Worm (Caenorhabditis elegans) whole organism, young adult: ENCODE measurements around the gene C36C5.14.
A peak's percentile ranks its signal among the peaks of the same experiment; 100 is the strongest.

Experiments
- B0019.2 ChIP-seq: fragments of 200-800 bp; sonication (Bioruptor generic); conservative IDR thresholded peaks from 2 replicates; pipeline ENCODE4 v1.3.6; 2022; ENCODE audit warnings: missing genetic modification reagents, missing genetic modification characterization, missing compliant biosample characterization
- B0035.1 ChIP-seq: sonication (generic microtip); optimal IDR thresholded peaks from 2 replicates; lab custom pipeline; 2016; ENCODE audit warnings: missing genetic modification characterization, mild to moderate bottlenecking, missing compliant biosample characterization, missing genotype, missing genetic modification reagents
- D2030.7 ChIP-seq: fragments of 200-800 bp; sonication (Bioruptor generic); IDR thresholded peaks from 2 replicates; pipeline ENCODE4 v1.3.6; 2022; ENCODE audit warnings: missing genetic modification reagents, missing genetic modification characterization, missing compliant biosample characterization
- T07F8.4 ChIP-seq: sonication (generic microtip); optimal IDR thresholded peaks from 2 replicates; lab custom pipeline; 2016; ENCODE audit warnings: mild to moderate bottlenecking, missing genetic modification characterization, moderate library complexity, missing compliant biosample characterization
- T26A5.8 ChIP-seq: sonication (generic microtip); optimal IDR thresholded peaks from 2 replicates; lab custom pipeline; 2016; ENCODE audit warnings: missing genetic modification characterization, missing compliant biosample characterization
- Y95B8A.8 ChIP-seq: fragments of 200-800 bp; sonication (Bioruptor generic); IDR thresholded peaks from 2 replicates; pipeline ENCODE4 v1.3.6; 2022; ENCODE audit warnings: missing genetic modification reagents, missing genetic modification characterization, missing compliant biosample characterization
- ZK185.1 ChIP-seq: sonication (generic microtip); optimal IDR thresholded peaks from 2 replicates; lab custom pipeline; 2016; ENCODE audit warnings: mild to moderate bottlenecking, missing genetic modification characterization, missing compliant biosample characterization; ENCODE audit not compliant: poor library complexity, severe bottlenecking
- aptf-2 ChIP-seq: fragments of 200-800 bp; sonication (Bioruptor generic); conservative IDR thresholded peaks from 2 replicates; pipeline ENCODE4 v1.3.6; 2022; ENCODE audit warnings: missing genetic modification reagents, missing genetic modification characterization, missing compliant biosample characterization
- aptf-3 ChIP-seq: fragments of 200-800 bp; sonication (Bioruptor generic); IDR thresholded peaks from 2 replicates; pipeline ENCODE4 v1.3.6; 2022; ENCODE audit warnings: missing genetic modification characterization, missing compliant biosample characterization
- atf-7 ChIP-seq: sonication (generic microtip); optimal IDR thresholded peaks from 2 replicates; lab custom pipeline; 2017; ENCODE audit warnings: mild to moderate bottlenecking, missing genetic modification characterization, missing compliant biosample characterization
- attf-5 ChIP-seq: fragments of 200-800 bp; sonication (Bioruptor generic); optimal IDR thresholded peaks from 2 replicates; lab custom pipeline; 2018; ENCODE audit warnings: mild to moderate bottlenecking, missing genetic modification characterization, missing compliant biosample characterization
- bed-2 ChIP-seq: fragments of 200-800 bp; sonication (Bioruptor generic); IDR thresholded peaks from 2 replicates; pipeline ENCODE4 v1.3.6; 2022; ENCODE audit warnings: missing genetic modification reagents, missing genetic modification characterization, missing compliant biosample characterization
- cebp-1 ChIP-seq, 2 experiments: fragments of 200-800 bp in 1 of 2; sonication (Bioruptor generic) in 1 of 2; sonication (generic microtip) in 1 of 2; IDR thresholded peaks in 1 of 2; optimal IDR thresholded peaks in 1 of 2; 2 replicates each; pipeline versions ENCODE4 v1.3.6 to Lab custom; 2017 to 2022; ENCODE audit warnings: missing compliant biosample characterization in 2 of 2, missing genetic modification characterization in 2 of 2, mild to moderate bottlenecking in 1 of 2, missing genetic modification reagents in 1 of 2, moderate library complexity in 1 of 2
- ceh-100 ChIP-seq: fragments of 200-800 bp; sonication (Bioruptor generic); IDR thresholded peaks from 2 replicates; pipeline ENCODE4 v1.3.6; 2022; ENCODE audit warnings: missing genetic modification reagents, missing genetic modification characterization, missing compliant biosample characterization
- ceh-91 ChIP-seq: fragments of 200-800 bp; sonication (Bioruptor generic); IDR thresholded peaks from 2 replicates; pipeline ENCODE4 v1.3.6; 2022; ENCODE audit warnings: missing genetic modification reagents, missing genetic modification characterization, missing compliant biosample characterization
- die-1 ChIP-seq: sonication (generic microtip); optimal IDR thresholded peaks from 2 replicates; lab custom pipeline; 2016; ENCODE audit warnings: missing genotype, mild to moderate bottlenecking, missing genetic modification characterization, missing compliant biosample characterization
- dox-1 ChIP-seq: fragments of 200-800 bp; sonication (Bioruptor generic); IDR thresholded peaks from 2 replicates; pipeline ENCODE4 v1.3.6; 2022; ENCODE audit warnings: missing genetic modification reagents, missing genetic modification characterization, missing compliant biosample characterization
- efl-1 ChIP-seq: fragments of 150-350 bp; optimal IDR thresholded peaks from 2 replicates; lab custom pipeline; 2014; ENCODE audit warnings: missing biosample characterization, missing genetic modification reagents, missing genetic modification characterization
- ekl-4 ChIP-seq: fragments of 200-800 bp; sonication (Bioruptor generic); IDR thresholded peaks from 2 replicates; pipeline ENCODE4 v1.3.6; 2022; ENCODE audit warnings: missing genetic modification reagents, missing genetic modification characterization, missing compliant biosample characterization
- ets-4 ChIP-seq: fragments of 200-800 bp; sonication (Bioruptor generic); optimal IDR thresholded peaks from 2 replicates; lab custom pipeline; 2018; ENCODE audit warnings: mild to moderate bottlenecking, missing genetic modification characterization, missing compliant biosample characterization
- him-1 ChIP-seq: sonication (generic microtip); optimal IDR thresholded peaks from 2 replicates; lab custom pipeline; 2016; ENCODE audit warnings: missing genotype, missing genetic modification reagents, missing genetic modification characterization, missing compliant biosample characterization
- hlh-12 ChIP-seq: sonication (generic microtip); optimal IDR thresholded peaks from 2 replicates; lab custom pipeline; 2016; ENCODE audit warnings: missing genetic modification characterization, missing compliant biosample characterization
- hmg-20 ChIP-seq: fragments of 200-800 bp; sonication (Bioruptor generic); IDR thresholded peaks from 2 replicates; pipeline ENCODE4 v1.3.6; 2022; ENCODE audit warnings: missing genetic modification reagents, missing genetic modification characterization, missing compliant biosample characterization
- lin-40 ChIP-seq: sonication (generic microtip); optimal IDR thresholded peaks from 2 replicates; lab custom pipeline; 2016; ENCODE audit warnings: missing genetic modification characterization, mild to moderate bottlenecking, missing compliant biosample characterization, missing genotype, missing genetic modification reagents
- lsl-1 ChIP-seq: fragments of 200-800 bp; sonication (Bioruptor generic); optimal IDR thresholded peaks from 2 replicates; lab custom pipeline; 2018; ENCODE audit warnings: mild to moderate bottlenecking, missing genetic modification characterization, moderate library complexity, missing compliant biosample characterization
- nfya-1 ChIP-seq: sonication (generic microtip); optimal IDR thresholded peaks from 2 replicates; lab custom pipeline; 2017; ENCODE audit warnings: antibody characterized with exemption, missing compliant biosample characterization, missing genetic modification characterization, borderline replicate concordance; ENCODE audit not compliant: insufficient read depth
- nfyb-1 ChIP-seq: fragments of 200-800 bp; sonication (Bioruptor generic); IDR thresholded peaks from 2 replicates; pipeline ENCODE4 v1.3.6; 2022; ENCODE audit warnings: missing genetic modification reagents, missing genetic modification characterization, missing compliant biosample characterization
- nhr-90 ChIP-seq: sonication (generic microtip); optimal IDR thresholded peaks from 2 replicates; lab custom pipeline; 2016; ENCODE audit warnings: missing genotype, mild to moderate bottlenecking, missing genetic modification characterization, missing compliant biosample characterization
- snpc-1.1 ChIP-seq: sonication (generic microtip); optimal IDR thresholded peaks from 2 replicates; lab custom pipeline; 2017; ENCODE audit warnings: missing genetic modification characterization, mild to moderate bottlenecking, missing compliant biosample characterization, antibody characterized with exemption, moderate library complexity, missing genotype, missing genetic modification reagents; ENCODE audit not compliant: insufficient read depth
- snpc-4 ChIP-seq, 5 experiments: fragments of 150-350 bp in 1 of 5; sonication (generic microtip) in 4 of 5; optimal IDR thresholded peaks; 2 replicates each; lab custom pipeline; 2014 to 2018; ENCODE audit warnings: missing genetic modification characterization in 5 of 5, missing biosample characterization in 3 of 5, antibody characterized with exemption in 2 of 5, mild to moderate bottlenecking in 2 of 5, missing compliant biosample characterization in 2 of 5, missing genotype in 2 of 5, moderate library complexity in 2 of 5, missing genetic modification reagents in 1 of 5
- tbp1 ChIP-seq: fragments of 200-800 bp; sonication (Bioruptor generic); optimal IDR thresholded peaks from 2 replicates; lab custom pipeline; 2018; ENCODE audit warnings: mild to moderate bottlenecking, missing genetic modification characterization, missing compliant biosample characterization
- ztf-22 ChIP-seq: fragments of 200-800 bp; sonication (Bioruptor generic); optimal IDR thresholded peaks from 2 replicates; lab custom pipeline; 2018; ENCODE audit warnings: mild to moderate bottlenecking, missing genetic modification characterization, moderate library complexity, missing compliant biosample characterization
- ztf-3 ChIP-seq: fragments of 200-800 bp; sonication (Bioruptor generic); optimal IDR thresholded peaks from 2 replicates; lab custom pipeline; 2018; ENCODE audit warnings: mild to moderate bottlenecking, missing genetic modification characterization, missing compliant biosample characterization

The C36C5.14 gene

DNA sequence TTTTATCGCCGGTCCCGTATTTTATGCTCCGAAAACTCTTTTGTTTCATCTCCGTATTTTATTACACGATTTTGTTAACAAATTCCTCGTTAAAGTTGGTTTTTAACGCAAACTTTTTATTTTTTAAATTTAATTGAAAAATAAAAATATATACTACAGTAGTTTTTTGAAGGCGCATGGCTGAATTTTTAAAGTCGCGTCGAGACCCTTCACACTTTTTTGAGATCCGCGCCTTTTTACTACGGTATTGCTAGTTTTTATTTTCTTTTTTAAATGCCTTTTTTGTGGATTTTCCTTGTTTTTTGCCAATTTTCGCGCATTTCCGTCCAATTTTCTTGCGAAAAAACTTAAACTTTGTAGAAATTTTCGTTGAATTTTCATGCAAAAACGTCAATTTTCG is 39.1 kb upstream of the C36C5.14 start (continued):
- TF ChIP-seq lsl-1 (GFP tag; lab: Kevin White, UChicago) (peak; percentile 98), B0019.2 (GFP tag; lab: Robert Waterston, UW) (no peak), T07F8.4 (no peak), bed-2 (GFP tag; lab: Robert Waterston, UW) (no peak), ekl-4 (GFP tag; lab: Robert Waterston, UW) (no peak), tbp1 (GFP tag; lab: Kevin White, UChicago) (peak; percentile 26), aptf-2 (no peak), nhr-90 (tag; lab: Kevin White, UChicago) (no peak), snpc-4 (GFP tag; optimal IDR thresholded peaks at IDR 0.05; lab: Kevin White, UChicago) (no peak), snpc-4 (tag; optimal IDR thresholded peaks at IDR 0.05; lab: Kevin White, UChicago) (peak in 1 of 4 experiments; percentile 54), efl-1 (GFP tag; lab: Kevin White, UChicago) (peak; percentile 31)

ce11 chrV:3200323-3200722 is 35.0 kb upstream of the C36C5.14 start, which contains the start of gene K08D9.4:
Gene K08D9.4 (minus strand): TSS chrV:3200423.
- no peak for TF ChIP-seq ZK185.1 (tag; lab: Kevin White, UChicago)
- TF ChIP-seq atf-7 (tag; lab: Kevin White, UChicago), result no peak
- no peak for TF ChIP-seq lin-40 (tag; lab: Kevin White, UChicago)
- TF ChIP-seq him-1 (tag; lab: Kevin White, UChicago), result no peak
- TF ChIP-seq nfya-1, result no peak
- TF ChIP-seq ceh-91, result no peak
- no peak for TF ChIP-seq hlh-12 (tag; lab: Kevin White, UChicago)
- no peak for TF ChIP-seq ceh-100 (GFP tag; lab: Robert Waterston, UW)
- no peak for TF ChIP-seq T26A5.8 (tag; lab: Kevin White, UChicago)
- TF ChIP-seq ztf-3 (GFP tag; lab: Kevin White, UChicago), result no peak
- TF ChIP-seq aptf-3 (GFP tag; lab: Robert Waterston, UW), result no peak
- TF ChIP-seq ztf-22 (GFP tag; lab: Kevin White, UChicago), result no peak
- TF ChIP-seq snpc-1.1, result no peak
- no peak for TF ChIP-seq D2030.7 (GFP tag; lab: Robert Waterston, UW)
- TF ChIP-seq ekl-4 (GFP tag; lab: Robert Waterston, UW), result no peak
- TF ChIP-seq ets-4, result no peak
- no peak for TF ChIP-seq attf-5 (GFP tag; lab: Kevin White, UChicago)
- TF ChIP-seq B0035.1 (tag; lab: Kevin White, UChicago), result no peak
- TF ChIP-seq Y95B8A.8 (GFP tag; lab: Robert Waterston, UW), result no peak

DNA sequence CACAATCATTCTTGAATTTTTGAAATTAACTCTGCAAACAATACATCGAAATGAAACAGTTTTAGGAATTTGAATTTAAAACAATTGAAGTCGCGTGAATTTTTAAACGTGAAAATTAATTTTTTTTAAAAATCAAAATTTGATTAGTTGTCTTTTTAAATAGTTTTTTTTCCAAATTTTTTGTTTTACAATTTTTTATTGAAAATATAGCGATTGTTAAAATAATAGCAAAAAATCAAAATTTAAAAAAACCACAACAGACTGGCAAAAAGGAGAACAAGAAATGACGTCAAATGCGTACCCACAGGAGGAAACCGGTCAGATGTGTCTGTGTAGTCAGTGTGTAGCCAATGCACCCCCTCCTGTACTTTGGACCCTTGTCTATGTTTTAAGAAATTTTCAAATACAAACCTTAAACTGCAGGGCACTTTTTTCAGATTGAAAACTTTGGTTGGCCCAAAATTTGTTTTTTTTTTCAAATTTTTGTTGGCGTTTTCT is 31.5 kb upstream of the C36C5.14 start, which contains the start of the genes Y73C8B.1 and Y73C8B.5:
Gene Y73C8B.1, minus strand, starts transcription at position 51 of the 498 bp plus-strand sequence.
Gene Y73C8B.5, plus strand, starts transcription at position 437 of the 498 bp plus-strand sequence.
- TF ChIP-seq die-1 (tag; lab: Kevin White, UChicago), result no peak
- TF ChIP-seq cebp-1 (GFP tag; IDR thresholded peaks at IDR 0.05; lab: Robert Waterston, UW), result no peak
- peak; percentile 2 for TF ChIP-seq cebp-1 (tag; optimal IDR thresholded peaks at IDR 0.05; lab: Kevin White, UChicago)
- no peak for TF ChIP-seq hmg-20 (GFP tag; lab: Robert Waterston, UW)
- TF ChIP-seq, all 124 proteins: peak for 1

- TF ChIP-seq dox-1 (GFP tag; lab: Robert Waterston, UW), result no peak
- TF ChIP-seq snpc-1.1, result no peak
- TF ChIP-seq nfyb-1, result peak; percentile 66; the same call in 1 of the 2 replicates
These were observed 30.5 kb upstream of the C36C5.14 start for ce11 chrV:3195814-3196213.
